Worm (Caenorhabditis elegans) whole organism, L4 larva: ENCODE measurements around the gene F56D5.2.

Experiments used
- Y75B8A.6 ChIP-seq: fragments of 200-800 bp; sonication (Bioruptor generic); IDR thresholded peaks from 2 replicates; pipeline ENCODE4 v1.3.6; 2022; ENCODE audit warnings: missing genetic modification reagents, missing genetic modification characterization, missing compliant biosample characterization
- fos-1 ChIP-seq: fragments of 150-350 bp; optimal IDR thresholded peaks from 2 replicates; lab custom pipeline; 2014; ENCODE audit warnings: missing biosample characterization, missing genetic modification characterization
- lin-13 ChIP-seq: fragments of 150-350 bp; optimal IDR thresholded peaks from 2 replicates; lab custom pipeline; 2014; ENCODE audit warnings: missing biosample characterization, missing genetic modification reagents, missing genetic modification characterization

- TF ChIP-seq Y75B8A.6 (no peak), lin-13 (GFP tag; lab: Kevin White, UChicago) (no peak), fos-1 (tag; lab: Kevin White, UChicago) (no peak)
These were observed 12.4 kb downstream of the F56D5.2 start, which contains the start of gene daf-15 for ce11 chrIV:9386038-9386437.
